Fruit fly (Drosophila melanogaster) whole organism, pupa: ENCODE results near the gene Obp99b.

Experiments used
- CG10348 ChIP-seq: fragments of 200-800 bp; sonication (Bioruptor generic); IDR thresholded peaks from 2 replicates; pipeline ENCODE4 v1.3.6; 2022; ENCODE audit warnings: missing biosample characterization, missing genetic modification characterization
- CG12605 ChIP-seq: fragments of 200-800 bp; sonication (Bioruptor generic); IDR thresholded peaks from 2 replicates; pipeline ENCODE4 v1.3.6; 2022; ENCODE audit warnings: missing biosample characterization, missing genetic modification characterization
- CG14655 ChIP-seq: fragments of 200-800 bp; sonication (Bioruptor generic); optimal IDR thresholded peaks from 3 replicates; lab custom pipeline; 2017; ENCODE audit warnings: mild to moderate bottlenecking, missing biosample characterization, missing genetic modification reagents, missing genetic modification characterization
- CG34367 ChIP-seq: fragments of 200-800 bp; sonication (Bioruptor generic); optimal IDR thresholded peaks from 2 replicates; lab custom pipeline; 2018; ENCODE audit warnings: missing biosample characterization, mild to moderate bottlenecking, missing genetic modification characterization
- CG8159 ChIP-seq: fragments of 200-800 bp; sonication (Bioruptor generic); optimal IDR thresholded peaks from 3 replicates; lab custom pipeline; 2018; ENCODE audit warnings: missing biosample characterization, mild to moderate bottlenecking, missing genetic modification characterization, moderate library complexity
- CG9948 ChIP-seq: fragments of 200-800 bp; sonication (Bioruptor generic); optimal IDR thresholded peaks from 2 replicates; lab custom pipeline; 2018; ENCODE audit warnings: missing biosample characterization, mild to moderate bottlenecking, missing genetic modification characterization, moderate library complexity
- D1 ChIP-seq: fragments of 200-800 bp; sonication (Bioruptor generic); optimal IDR thresholded peaks from 2 replicates; lab custom pipeline; 2018; ENCODE audit warnings: missing biosample characterization, mild to moderate bottlenecking, missing genetic modification characterization, moderate library complexity
- EcR ChIP-seq: fragments of 200-800 bp; sonication (Bioruptor generic); optimal IDR thresholded peaks from 3 replicates; lab custom pipeline; 2019; ENCODE audit warnings: missing biosample characterization, missing genetic modification characterization, mild to moderate bottlenecking, moderate library complexity, missing genetic modification reagents
- gl ChIP-seq: fragments of 200-800 bp; sonication (Bioruptor generic); optimal IDR thresholded peaks from 2 replicates; lab custom pipeline; 2018; ENCODE audit warnings: missing biosample characterization, mild to moderate bottlenecking, missing genetic modification characterization

dm6 chr3R:29672156-29672555 is 44.5 kb downstream of the Obp99b start, which contains the start of gene ppk19:
- TF ChIP-seq CG14655, result no peak
- no peak for TF ChIP-seq EcR
- no peak for TF ChIP-seq D1 (tag; lab: Kevin White, UChicago)
- no peak for TF ChIP-seq CG8159 (tag; lab: Kevin White, UChicago)
- no peak for TF ChIP-seq gl (tag; lab: Kevin White, UChicago)
- TF ChIP-seq CG9948 (tag; lab: Kevin White, UChicago), result no peak
- TF ChIP-seq CG12605, result no peak
- no peak for TF ChIP-seq CG34367 (tag; lab: Kevin White, UChicago)
- TF ChIP-seq CG10348 (GFP tag; lab: Robert Waterston, UW), result no peak
